Worm (Caenorhabditis elegans) whole organism, young adult: ENCODE results near the gene ddb-1.

Source experiments
- C06A6.2 ChIP-seq: fragments of 200-800 bp; sonication (Bioruptor generic); conservative IDR thresholded peaks from 2 replicates; pipeline ENCODE4 v1.3.6; 2022; ENCODE audit warnings: missing genetic modification characterization, missing compliant biosample characterization
- F22D6.2 ChIP-seq: sonication (generic microtip); optimal IDR thresholded peaks from 2 replicates; lab custom pipeline; 2016; ENCODE audit warnings: mild to moderate bottlenecking, missing genetic modification characterization, missing compliant biosample characterization
- F23B12.7 ChIP-seq: sonication (generic microtip); optimal IDR thresholded peaks from 2 replicates; lab custom pipeline; 2017; ENCODE audit warnings: missing genetic modification characterization, mild to moderate bottlenecking, missing compliant biosample characterization, antibody characterized with exemption, moderate library complexity; ENCODE audit not compliant: insufficient read depth
- F33H1.4 ChIP-seq: fragments of 200-800 bp; sonication (Bioruptor generic); IDR thresholded peaks from 2 replicates; pipeline ENCODE4 v1.3.6; 2022; ENCODE audit warnings: missing genetic modification reagents, missing genetic modification characterization, missing compliant biosample characterization
- F37B4.10 ChIP-seq: fragments of 200-800 bp; sonication (Bioruptor generic); IDR thresholded peaks from 2 replicates; pipeline ENCODE4 v1.3.6; 2022; ENCODE audit warnings: missing genetic modification characterization, missing compliant biosample characterization
- F39B2.1 ChIP-seq: fragments of 200-800 bp; sonication (Bioruptor generic); IDR thresholded peaks from 2 replicates; pipeline ENCODE4 v1.3.6; 2022; ENCODE audit warnings: missing genetic modification reagents, missing genetic modification characterization, missing compliant biosample characterization
- F49E8.2 ChIP-seq: sonication (generic microtip); optimal IDR thresholded peaks from 3 replicates; lab custom pipeline; 2017; ENCODE audit warnings: missing genetic modification characterization, mild to moderate bottlenecking, missing compliant biosample characterization, antibody characterized with exemption, moderate library complexity; ENCODE audit not compliant: insufficient read depth
- K12H6.12 ChIP-seq: fragments of 200-800 bp; sonication (Bioruptor generic); optimal IDR thresholded peaks from 2 replicates; lab custom pipeline; 2018; ENCODE audit warnings: mild to moderate bottlenecking, missing genetic modification characterization, missing compliant biosample characterization
- Y56A3A.18 ChIP-seq: fragments of 200-800 bp; sonication (Bioruptor generic); IDR thresholded peaks from 2 replicates; pipeline ENCODE4 v1.3.6; 2022; ENCODE audit warnings: missing genetic modification reagents, missing genetic modification characterization, missing compliant biosample characterization
- Y95B8A.8 ChIP-seq: fragments of 200-800 bp; sonication (Bioruptor generic); IDR thresholded peaks from 2 replicates; pipeline ENCODE4 v1.3.6; 2022; ENCODE audit warnings: missing genetic modification reagents, missing genetic modification characterization, missing compliant biosample characterization
- ZK185.1 ChIP-seq: sonication (generic microtip); optimal IDR thresholded peaks from 2 replicates; lab custom pipeline; 2016; ENCODE audit warnings: mild to moderate bottlenecking, missing genetic modification characterization, missing compliant biosample characterization; ENCODE audit not compliant: poor library complexity, severe bottlenecking
- atf-7 ChIP-seq: sonication (generic microtip); optimal IDR thresholded peaks from 2 replicates; lab custom pipeline; 2017; ENCODE audit warnings: mild to moderate bottlenecking, missing genetic modification characterization, missing compliant biosample characterization
- attf-3 ChIP-seq: fragments of 200-800 bp; sonication (Bioruptor generic); conservative IDR thresholded peaks from 2 replicates; pipeline ENCODE4 v1.3.6; 2022; ENCODE audit warnings: missing genetic modification reagents, missing genetic modification characterization, missing compliant biosample characterization
- attf-5 ChIP-seq: fragments of 200-800 bp; sonication (Bioruptor generic); optimal IDR thresholded peaks from 2 replicates; lab custom pipeline; 2018; ENCODE audit warnings: mild to moderate bottlenecking, missing genetic modification characterization, missing compliant biosample characterization
- ceh-100 ChIP-seq: fragments of 200-800 bp; sonication (Bioruptor generic); IDR thresholded peaks from 2 replicates; pipeline ENCODE4 v1.3.6; 2022; ENCODE audit warnings: missing genetic modification reagents, missing genetic modification characterization, missing compliant biosample characterization
- ceh-40 ChIP-seq: fragments of 200-800 bp; sonication (Bioruptor generic); IDR thresholded peaks from 2 replicates; pipeline ENCODE4 v1.3.6; 2022; ENCODE audit warnings: missing genetic modification characterization, missing compliant biosample characterization
- ceh-79 ChIP-seq: sonication (generic microtip); optimal IDR thresholded peaks from 2 replicates; lab custom pipeline; 2017; ENCODE audit warnings: mild to moderate bottlenecking, missing genetic modification characterization, missing compliant biosample characterization
- die-1 ChIP-seq: sonication (generic microtip); optimal IDR thresholded peaks from 2 replicates; lab custom pipeline; 2016; ENCODE audit warnings: missing genotype, mild to moderate bottlenecking, missing genetic modification characterization, missing compliant biosample characterization
- dpff-1 ChIP-seq: sonication (generic microtip); optimal IDR thresholded peaks from 2 replicates; lab custom pipeline; 2017; ENCODE audit warnings: mild to moderate bottlenecking, missing genetic modification characterization, missing compliant biosample characterization
- dpl-1 ChIP-seq: fragments of 150-350 bp; optimal IDR thresholded peaks from 2 replicates; lab custom pipeline; 2014; ENCODE audit warnings: missing biosample characterization, missing genetic modification reagents, missing genetic modification characterization
- efl-1 ChIP-seq: fragments of 150-350 bp; optimal IDR thresholded peaks from 2 replicates; lab custom pipeline; 2014; ENCODE audit warnings: missing biosample characterization, missing genetic modification reagents, missing genetic modification characterization
- egl-18 ChIP-seq: fragments of 200-800 bp; sonication (Bioruptor generic); IDR thresholded peaks from 2 replicates; pipeline ENCODE4 v1.3.6; 2022; ENCODE audit warnings: missing genetic modification reagents, missing genetic modification characterization, missing compliant biosample characterization
- gei-17 ChIP-seq: fragments of 200-800 bp; sonication (Bioruptor generic); optimal IDR thresholded peaks from 2 replicates; lab custom pipeline; 2018; ENCODE audit warnings: mild to moderate bottlenecking, missing genetic modification characterization, missing compliant biosample characterization
- him-1 ChIP-seq: sonication (generic microtip); optimal IDR thresholded peaks from 2 replicates; lab custom pipeline; 2016; ENCODE audit warnings: missing genotype, missing genetic modification reagents, missing genetic modification characterization, missing compliant biosample characterization
- hlh-12 ChIP-seq: sonication (generic microtip); optimal IDR thresholded peaks from 2 replicates; lab custom pipeline; 2016; ENCODE audit warnings: missing genetic modification characterization, missing compliant biosample characterization
- hlh-26 ChIP-seq: fragments of 200-800 bp; sonication (Bioruptor generic); conservative IDR thresholded peaks from 2 replicates; pipeline ENCODE4 v1.3.6; 2022; ENCODE audit warnings: missing genetic modification reagents, missing genetic modification characterization, missing compliant biosample characterization
- hmg-1.2 ChIP-seq: fragments of 200-800 bp; sonication (Bioruptor generic); IDR thresholded peaks from 2 replicates; pipeline ENCODE4 v1.3.6; 2022; ENCODE audit warnings: missing genetic modification reagents, missing genetic modification characterization, missing compliant biosample characterization
- lir-1 ChIP-seq: fragments of 200-800 bp; sonication (Bioruptor generic); conservative IDR thresholded peaks from 2 replicates; pipeline ENCODE4 v1.3.6; 2022; ENCODE audit warnings: missing genetic modification reagents, missing genetic modification characterization, missing compliant biosample characterization
- lsl-1 ChIP-seq: fragments of 200-800 bp; sonication (Bioruptor generic); optimal IDR thresholded peaks from 2 replicates; lab custom pipeline; 2018; ENCODE audit warnings: mild to moderate bottlenecking, missing genetic modification characterization, moderate library complexity, missing compliant biosample characterization
- madf-3 ChIP-seq: fragments of 200-800 bp; sonication (Bioruptor generic); IDR thresholded peaks from 2 replicates; pipeline ENCODE4 v1.3.6; 2022; ENCODE audit warnings: missing genetic modification reagents, missing genetic modification characterization, missing compliant biosample characterization
- madf-6 ChIP-seq: fragments of 200-800 bp; sonication (Bioruptor generic); IDR thresholded peaks from 2 replicates; pipeline ENCODE4 v1.3.6; 2022; ENCODE audit warnings: missing genetic modification reagents, missing genetic modification characterization, missing compliant biosample characterization
- madf-8 ChIP-seq: fragments of 200-800 bp; sonication (Bioruptor generic); conservative IDR thresholded peaks from 2 replicates; pipeline ENCODE4 v1.3.6; 2022; ENCODE audit warnings: missing genetic modification reagents, missing genetic modification characterization, missing compliant biosample characterization
- mcd-1 ChIP-seq: fragments of 200-800 bp; sonication (Bioruptor generic); IDR thresholded peaks from 2 replicates; pipeline ENCODE4 v1.3.6; 2022; ENCODE audit warnings: missing genetic modification reagents, missing genetic modification characterization, missing compliant biosample characterization
- mel-28 ChIP-seq: sonication (generic microtip); optimal IDR thresholded peaks from 2 replicates; lab custom pipeline; 2016; ENCODE audit warnings: borderline replicate concordance, mild to moderate bottlenecking, missing genetic modification characterization, missing compliant biosample characterization
- mes-4 ChIP-seq: sonication (generic microtip); optimal IDR thresholded peaks from 2 replicates; lab custom pipeline; 2016; ENCODE audit warnings: missing genotype, missing genetic modification characterization, missing compliant biosample characterization
- mxl-1 ChIP-seq: sonication (generic microtip); optimal IDR thresholded peaks from 2 replicates; lab custom pipeline; 2016; ENCODE audit warnings: missing genetic modification characterization, missing compliant biosample characterization
- nhr-120 ChIP-seq: fragments of 200-800 bp; sonication (Bioruptor generic); IDR thresholded peaks from 2 replicates; pipeline ENCODE4 v1.3.6; 2022; ENCODE audit warnings: missing genetic modification characterization, missing compliant biosample characterization
- nhr-27 ChIP-seq: fragments of 200-800 bp; sonication (Bioruptor generic); optimal IDR thresholded peaks from 2 replicates; lab custom pipeline; 2018; ENCODE audit warnings: mild to moderate bottlenecking, missing genetic modification characterization, moderate library complexity, missing compliant biosample characterization
- nhr-90 ChIP-seq: sonication (generic microtip); optimal IDR thresholded peaks from 2 replicates; lab custom pipeline; 2016; ENCODE audit warnings: missing genotype, mild to moderate bottlenecking, missing genetic modification characterization, missing compliant biosample characterization
- rec-8 ChIP-seq, 2 experiments: sonication (generic microtip); optimal IDR thresholded peaks; 2 replicates each; lab custom pipeline; 2016; ENCODE audit warnings: mild to moderate bottlenecking in 2 of 2, missing genetic modification characterization in 2 of 2, missing genetic modification reagents in 2 of 2, missing genotype in 2 of 2, missing biosample characterization in 1 of 2, missing compliant biosample characterization in 1 of 2, moderate library complexity in 1 of 2
- sdz-38 ChIP-seq: sonication (generic microtip); optimal IDR thresholded peaks from 2 replicates; lab custom pipeline; 2016; ENCODE audit warnings: missing genotype, missing genetic modification characterization, missing compliant biosample characterization
- snpc-3.4 ChIP-seq: sonication (generic microtip); optimal IDR thresholded peaks from 2 replicates; lab custom pipeline; 2017; ENCODE audit warnings: missing genetic modification characterization, mild to moderate bottlenecking, missing compliant biosample characterization, antibody characterized with exemption, moderate library complexity, missing genotype, missing genetic modification reagents
- sptf-2 ChIP-seq: fragments of 200-800 bp; sonication (Bioruptor generic); optimal IDR thresholded peaks from 2 replicates; lab custom pipeline; 2018; ENCODE audit warnings: mild to moderate bottlenecking, missing genetic modification characterization, missing compliant biosample characterization
- tbp1 ChIP-seq: fragments of 200-800 bp; sonication (Bioruptor generic); optimal IDR thresholded peaks from 2 replicates; lab custom pipeline; 2018; ENCODE audit warnings: mild to moderate bottlenecking, missing genetic modification characterization, missing compliant biosample characterization
- tlf-1 ChIP-seq: fragments of 200-800 bp; sonication (Bioruptor generic); optimal IDR thresholded peaks from 2 replicates; lab custom pipeline; 2018; ENCODE audit warnings: mild to moderate bottlenecking, missing genetic modification characterization, missing compliant biosample characterization
- zim-3 ChIP-seq: sonication (generic microtip); optimal IDR thresholded peaks from 2 replicates; lab custom pipeline; 2017; ENCODE audit warnings: mild to moderate bottlenecking, missing genetic modification characterization, moderate library complexity, missing compliant biosample characterization
- ztf-18 ChIP-seq: sonication (generic microtip); optimal IDR thresholded peaks from 2 replicates; lab custom pipeline; 2016; ENCODE audit warnings: missing genotype, mild to moderate bottlenecking, missing genetic modification characterization, missing compliant biosample characterization
- ztf-26 ChIP-seq: sonication (generic microtip); optimal IDR thresholded peaks from 2 replicates; lab custom pipeline; 2017; ENCODE audit warnings: missing genetic modification characterization, missing compliant biosample characterization
- ztf-3 ChIP-seq: fragments of 200-800 bp; sonication (Bioruptor generic); optimal IDR thresholded peaks from 2 replicates; lab custom pipeline; 2018; ENCODE audit warnings: mild to moderate bottlenecking, missing genetic modification characterization, missing compliant biosample characterization
- ztf-6 ChIP-seq: fragments of 200-800 bp; sonication (Bioruptor generic); IDR thresholded peaks from 2 replicates; pipeline ENCODE4 v1.3.6; 2022; ENCODE audit warnings: missing genetic modification reagents, missing genetic modification characterization, missing compliant biosample characterization

ddb-1 gene

ce11 chrIV:12121076-12121475 lies at the start of gene ddb-1, which contains the start of gene M18.6:
ddb-1 (minus strand) TSS chrIV:12121165.
M18.6 (plus strand) TSS chrIV:12121310.
- peak; percentile 56 for TF ChIP-seq dpl-1 (GFP tag; lab: Kevin White, UChicago)
- no peak for TF ChIP-seq ZK185.1 (tag; lab: Kevin White, UChicago)
- TF ChIP-seq hlh-12 (tag; lab: Kevin White, UChicago), result no peak
- no peak for TF ChIP-seq ceh-40 (GFP tag; lab: Robert Waterston, UW)
- no peak for TF ChIP-seq F39B2.1
- TF ChIP-seq die-1 (tag; lab: Kevin White, UChicago), result no peak
- TF ChIP-seq attf-5, result peak; percentile 43
- TF ChIP-seq ztf-26 (tag; lab: Kevin White, UChicago), result no peak
- TF ChIP-seq lir-1, result no peak
- no peak for TF ChIP-seq ztf-18 (tag; lab: Kevin White, UChicago)
- TF ChIP-seq mcd-1 (GFP tag; lab: Robert Waterston, UW), result peak; percentile 72
- TF ChIP-seq mes-4, result no peak
- TF ChIP-seq F49E8.2 (tag; lab: Kevin White, UChicago), result no peak
- TF ChIP-seq F23B12.7 (tag; lab: Kevin White, UChicago), result no peak
- TF ChIP-seq nhr-120 (GFP tag; lab: Robert Waterston, UW), result no peak
- peak; percentile 77 for TF ChIP-seq efl-1
- no peak for TF ChIP-seq K12H6.12 (tag; lab: Kevin White, UChicago)
- TF ChIP-seq gei-17 (GFP tag; lab: Kevin White, UChicago), result no peak
- TF ChIP-seq ceh-100 (GFP tag; lab: Robert Waterston, UW), result no peak
- TF ChIP-seq sptf-2 (GFP tag; lab: Kevin White, UChicago), result no peak
- no peak for TF ChIP-seq Y56A3A.18 (GFP tag; lab: Robert Waterston, UW)
- TF ChIP-seq snpc-3.4 (tag; lab: Kevin White, UChicago), result no peak
- TF ChIP-seq ztf-6 (GFP tag; lab: Robert Waterston, UW), result no peak
- TF ChIP-seq zim-3, result no peak
- TF ChIP-seq egl-18, result no peak
- TF ChIP-seq Y95B8A.8 (GFP tag; lab: Robert Waterston, UW), result no peak
- TF ChIP-seq madf-8, result peak; percentile 42; the same call in 1 of the 2 replicates
- no peak for TF ChIP-seq C06A6.2 (GFP tag; lab: Robert Waterston, UW)
- peak; percentile 59; the same call in 1 of the 2 replicates for TF ChIP-seq hmg-1.2 (GFP tag; lab: Robert Waterston, UW)
- no peak for TF ChIP-seq tlf-1
- no peak for TF ChIP-seq attf-3 (GFP tag; lab: Robert Waterston, UW)
- no peak for TF ChIP-seq dpff-1 (tag; lab: Kevin White, UChicago)
- no peak for TF ChIP-seq rec-8 (tag; optimal IDR thresholded peaks at IDR 0.05; lab: Kevin White, UChicago)
- no peak for TF ChIP-seq nhr-90 (tag; lab: Kevin White, UChicago)
- TF ChIP-seq lsl-1, result peak; percentile 52
- no peak for TF ChIP-seq F37B4.10 (GFP tag; lab: Robert Waterston, UW)
- peak; percentile 7 for TF ChIP-seq tbp1
- TF ChIP-seq ztf-3 (GFP tag; lab: Kevin White, UChicago), result no peak
- peak; percentile 47; the same call in 1 of the 2 replicates for TF ChIP-seq F33H1.4 (GFP tag; lab: Robert Waterston, UW)
- TF ChIP-seq F22D6.2 (tag; lab: Kevin White, UChicago), result no peak
- TF ChIP-seq mxl-1 (tag; lab: Kevin White, UChicago), result no peak
- no peak for TF ChIP-seq nhr-27 (tag; lab: Kevin White, UChicago)
- TF ChIP-seq mel-28 (tag; lab: Kevin White, UChicago), result no peak
- no peak for TF ChIP-seq atf-7 (tag; lab: Kevin White, UChicago)
- no peak for TF ChIP-seq ceh-79 (tag; lab: Kevin White, UChicago)
- peak; percentile 57; the same call in 1 of the 2 replicates for TF ChIP-seq madf-6
- peak; percentile 67; the same call in 1 of the 2 replicates for TF ChIP-seq madf-3
- TF ChIP-seq him-1 (tag; lab: Kevin White, UChicago), result no peak
- no peak for TF ChIP-seq sdz-38 (tag; lab: Kevin White, UChicago)
- no peak for TF ChIP-seq hlh-26 (GFP tag; lab: Robert Waterston, UW)
